Fruit fly (Drosophila melanogaster): Measurements from ENCODE around the gene Or85f.

The Or85f gene

DNA sequence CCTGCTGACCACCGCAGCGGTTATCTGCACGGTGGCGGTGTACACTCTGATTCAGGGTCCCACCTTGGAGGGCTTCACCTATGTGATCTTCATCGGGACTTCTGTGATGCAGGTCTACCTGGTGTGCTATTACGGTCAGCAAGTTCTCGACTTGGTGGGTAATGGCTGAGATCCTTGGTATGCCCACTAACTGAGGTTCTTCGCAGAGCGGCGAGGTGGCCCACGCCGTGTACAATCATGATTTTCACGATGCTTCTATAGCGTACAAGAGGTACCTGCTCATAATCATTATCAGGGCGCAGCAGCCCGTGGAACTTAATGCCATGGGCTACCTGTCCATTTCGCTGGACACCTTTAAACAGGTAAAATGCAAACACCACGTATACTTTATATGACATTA, 1.1 kb downstream of the Or85f start:
- no peak for TF ChIP-seq salm (tag; optimal IDR thresholded peaks at IDR 0.05)
- TF ChIP-seq zen (tag; optimal IDR thresholded peaks at IDR 0.05) = peak; percentile 58
- TF ChIP-seq insv (GFP tag; optimal IDR thresholded peaks at IDR 0.05) = no peak
- no peak for TF ChIP-seq Hr39 (optimal IDR thresholded peaks at IDR 0.05)
- no peak for TF ChIP-seq Oli (tag; optimal IDR thresholded peaks at IDR 0.05)
- TF ChIP-seq pros (GFP tag; optimal IDR thresholded peaks at IDR 0.05) = no peak
- TF ChIP-seq Dll (GFP tag; IDR thresholded peaks at IDR 0.05; ENCODE audit: partially characterized antibody) = no peak
- TF ChIP-seq eyg (GFP tag; optimal IDR thresholded peaks at IDR 0.05) = no peak
- TF ChIP-seq CG15479 (GFP tag; optimal IDR thresholded peaks at IDR 0.05) = peak; percentile 5
- TF ChIP-seq cad (GFP tag; optimal IDR thresholded peaks at IDR 0.05) = peak; percentile 43
- no peak for TF ChIP-seq tup (GFP tag; optimal IDR thresholded peaks at IDR 0.05)
- peak in 1 of 2 experiments; percentile 67 for TF ChIP-seq tll (GFP tag; optimal IDR thresholded peaks at IDR 0.05)
- no peak for TF ChIP-seq CG13296 (GFP tag; optimal IDR thresholded peaks at IDR 0.05)

DNA sequence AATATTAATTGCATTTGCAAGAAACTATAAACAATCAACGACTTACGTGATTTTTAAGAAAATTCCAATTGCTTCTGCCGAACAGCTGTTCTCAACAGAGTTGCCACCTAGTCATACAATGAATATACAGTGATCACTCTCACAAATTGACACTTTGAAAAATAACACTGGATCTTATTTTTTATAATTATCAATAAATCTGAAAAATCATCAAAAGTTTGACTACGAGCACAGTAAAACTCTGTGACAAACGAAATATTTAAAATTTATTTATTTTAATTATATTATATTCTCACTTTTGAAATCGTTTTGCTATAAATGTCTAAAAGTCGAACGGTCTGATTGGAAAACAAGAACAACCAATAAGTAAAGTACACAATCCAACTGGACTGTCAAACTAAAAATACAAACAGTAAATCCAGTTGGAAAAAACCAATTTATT, 2.0 kb downstream of the Or85f start, which contains the start of gene CG34117:
Gene CG34117 (minus strand): TSS at position 103 of the 442 bp plus-strand sequence.
- TF ChIP-seq CG6254 (GFP tag; optimal IDR thresholded peaks at IDR 0.05) = peak; percentile 50
- peak; percentile 32 for TF ChIP-seq CG11723 (GFP tag; optimal IDR thresholded peaks at IDR 0.05)
- TF ChIP-seq tap (tag; optimal IDR thresholded peaks at IDR 0.05) = peak; percentile 76
- TF ChIP-seq tll (GFP tag; optimal IDR thresholded peaks at IDR 0.05) = peak in 1 of 2 experiments; percentile 61
- TF ChIP-seq sens (GFP tag) = peak; percentile 93
- TF ChIP-seq croc (GFP tag; conservative IDR thresholded peaks at IDR 0.05) = peak; percentile 37
- peak; percentile 34 for TF ChIP-seq Dad (GFP tag; optimal IDR thresholded peaks at IDR 0.05)
- TF ChIP-seq maf-S (GFP tag; optimal IDR thresholded peaks at IDR 0.05) = peak; percentile 50
- no peak for TF ChIP-seq knrl (GFP tag; IDR thresholded peaks at IDR 0.05; ENCODE audit: partially characterized antibody)
- TF ChIP-seq CG14965 (GFP tag; optimal IDR thresholded peaks at IDR 0.05; ENCODE audit: borderline replicate concordance) = no peak
- peak; percentile 81 for TF ChIP-seq unpg (GFP tag; optimal IDR thresholded peaks at IDR 0.05)
- peak; percentile 78 for TF ChIP-seq CG10147 (GFP tag; optimal IDR thresholded peaks at IDR 0.05)
- peak; percentile 61 for TF ChIP-seq bcd (GFP tag; optimal IDR thresholded peaks at IDR 0.05)
- peak; percentile 76 for TF ChIP-seq dmrt11E (tag; optimal IDR thresholded peaks at IDR 0.05)
- TF ChIP-seq dati (GFP tag; IDR thresholded peaks at IDR 0.05) = no peak
- peak; percentile 61 for TF ChIP-seq MESR4 (GFP tag; optimal IDR thresholded peaks at IDR 0.05)
- peak; percentile 36; the same call in 2 of the 3 replicates for TF ChIP-seq Mrtf (GFP tag; IDR thresholded peaks at IDR 0.05)
- TF ChIP-seq Gsc (GFP tag; IDR thresholded peaks at IDR 0.05) = no peak
- TF ChIP-seq CG15011 (GFP tag; optimal IDR thresholded peaks at IDR 0.05) = peak; percentile 55
- peak; percentile 55; the same call in 2 of the 3 replicates for TF ChIP-seq CG7357 (GFP tag; IDR thresholded peaks at IDR 0.05)
- no peak for TF ChIP-seq hbn (GFP tag; IDR thresholded peaks at IDR 0.05; ENCODE audit: partially characterized antibody)
- TF ChIP-seq sob (GFP tag; IDR thresholded peaks at IDR 0.05) = peak; percentile 87
- TF ChIP-seq Dfd (GFP tag; optimal IDR thresholded peaks at IDR 0.05) = no peak
- TF ChIP-seq CG10462 (GFP tag; optimal IDR thresholded peaks at IDR 0.05) = peak; percentile 57
- peak; percentile 80 for TF ChIP-seq gcm (GFP tag; optimal IDR thresholded peaks at IDR 0.05)
- peak; percentile 79 for TF ChIP-seq sisA (GFP tag; IDR thresholded peaks at IDR 0.05)
- peak; percentile 77 for TF ChIP-seq nerfin-1 (tag; optimal IDR thresholded peaks at IDR 0.05)
- TF ChIP-seq MTF-1 (GFP tag; optimal IDR thresholded peaks at IDR 0.05; ENCODE audit: borderline replicate concordance) = peak; percentile 41
- TF ChIP-seq CG16779 (GFP tag; IDR thresholded peaks at IDR 0.05) = peak; percentile 49; the same call in 1 of the 2 replicates
- peak; percentile 76 for TF ChIP-seq CG12942 (GFP tag; optimal IDR thresholded peaks at IDR 0.05)
- peak in 1 of 2 experiments; percentile 73 for TF ChIP-seq Eip74EF (GFP tag; optimal IDR thresholded peaks at IDR 0.05)
- peak; percentile 51 for TF ChIP-seq Deaf1 (tag; optimal IDR thresholded peaks at IDR 0.05)
- peak; percentile 27; the same call in 1 of the 2 replicates for TF ChIP-seq Nf-YA (GFP tag; IDR thresholded peaks at IDR 0.05)
- TF ChIP-seq zfh1 (GFP tag; IDR thresholded peaks at IDR 0.05) = peak; percentile 92
- peak; percentile 13 for TF ChIP-seq CG3407 (GFP tag; optimal IDR thresholded peaks at IDR 0.05)
- TF ChIP-seq Oli (tag; optimal IDR thresholded peaks at IDR 0.05) = peak; percentile 74
- TF ChIP-seq HmgZ (tag; optimal IDR thresholded peaks at IDR 0.05) = peak; percentile 85
- TF ChIP-seq bab2 (GFP tag; optimal IDR thresholded peaks at IDR 0.05) = peak; percentile 65
